Fruit fly (Drosophila melanogaster) whole organism: ENCODE results near the gene Prp18.

ENCODE experiments used
- CG8478 ChIP-seq: fragments of >200 bp; optimal IDR thresholded peaks from 2 replicates; lab custom pipeline; 2018; ENCODE audit warnings: inconsistent platforms
- Dll ChIP-seq: fragments of >200 bp; optimal IDR thresholded peaks from 2 replicates; lab custom pipeline; 2017
- EcR ChIP-seq, 2 experiments: fragments of >200 bp; optimal IDR thresholded peaks; 2 replicates each; lab custom pipeline; 2017; ENCODE audit warnings: missing biosample characterization in 2 of 2, missing genetic modification characterization in 2 of 2, missing genetic modification reagents in 2 of 2
- psq ChIP-seq: fragments of >200 bp; optimal IDR thresholded peaks from 2 replicates; lab custom pipeline; 2017
- usp ChIP-seq: fragments of >200 bp; optimal IDR thresholded peaks from 2 replicates; lab custom pipeline; 2017; ENCODE audit warnings: missing biosample characterization, missing genetic modification characterization, mixed read lengths

- TF ChIP-seq psq (lab: Kevin White, UChicago) (no peak), CG8478 (no peak), usp (GFP tag; lab: Kevin White, UChicago) (no peak), Dll (lab: Kevin White, UChicago) (no peak), EcR (GFP tag; optimal IDR thresholded peaks at IDR 0.05; lab: Kevin White, UChicago) (no peak)
These were observed 43.1 kb upstream of the Prp18 start for dm6 chr3R:19074207-19074606.
